Fruit fly (Drosophila melanogaster) whole organism, prepupa: ENCODE measurements around the gene ATPsynbeta.

Experiments used
- Hr39 ChIP-seq: fragments of 200-800 bp; sonication (Bioruptor generic); optimal IDR thresholded peaks from 2 replicates; lab custom pipeline; 2016; ENCODE audit warnings: missing biosample characterization, missing genetic modification characterization
- acj6 ChIP-seq: fragments of 200-800 bp; sonication (Bioruptor generic); optimal IDR thresholded peaks from 3 replicates; lab custom pipeline; 2016; ENCODE audit warnings: missing biosample characterization, missing genetic modification characterization

dm6 chr4:1031137-1031536 lies at the start of gene ATPsynbeta:
- TF ChIP-seq acj6 (GFP tag; lab: Kevin White, UChicago) (no peak), Hr39 (GFP tag; lab: Kevin White, UChicago) (no peak)
